Fruit fly (Drosophila melanogaster) whole organism, embryonic: ENCODE measurements around the gene Sfp26Ad.

Experiments used
- Adf1 ChIP-seq: fragments of 200-800 bp; sonication (Bioruptor generic); IDR thresholded peaks from 2 replicates; pipeline ENCODE4 v1.3.6; 2022; ENCODE audit warnings: missing biosample characterization, missing genetic modification characterization
- CG10654 ChIP-seq: fragments of 200-800 bp; sonication (Bioruptor generic); optimal IDR thresholded peaks from 2 replicates; lab custom pipeline; 2016; ENCODE audit warnings: missing biosample characterization, missing genetic modification characterization
- CG10959 ChIP-seq: fragments of 200-800 bp; sonication (Bioruptor generic); IDR thresholded peaks from 2 replicates; pipeline ENCODE4 v1.3.6; 2022; ENCODE audit warnings: missing biosample characterization, missing genetic modification characterization
- CG11723 ChIP-seq: fragments of 200-800 bp; sonication (Bioruptor generic); optimal IDR thresholded peaks from 2 replicates; lab custom pipeline; 2017; ENCODE audit warnings: missing biosample characterization, mild to moderate bottlenecking, missing genetic modification characterization
- CG15479 ChIP-seq: fragments of 200-800 bp; sonication (Bioruptor generic); optimal IDR thresholded peaks from 3 replicates; lab custom pipeline; 2019; ENCODE audit warnings: missing biosample characterization, mild to moderate bottlenecking, missing genetic modification characterization, moderate library complexity
- CG15601 ChIP-seq: fragments of 200-800 bp; sonication (Bioruptor generic); optimal IDR thresholded peaks from 3 replicates; lab custom pipeline; 2019; ENCODE audit warnings: missing biosample characterization, mild to moderate bottlenecking, missing genetic modification characterization, moderate library complexity
- CG17612 ChIP-seq: fragments of 200-800 bp; sonication (Bioruptor generic); IDR thresholded peaks from 2 replicates; pipeline ENCODE4 v1.3.6; 2022; ENCODE audit warnings: missing biosample characterization, missing genetic modification characterization
- CG18476 ChIP-seq: fragments of 200-800 bp; sonication (Bioruptor generic); optimal IDR thresholded peaks from 2 replicates; lab custom pipeline; 2016; ENCODE audit warnings: missing biosample characterization, mild to moderate bottlenecking, missing genetic modification characterization
- CG18764 ChIP-seq: fragments of 200-800 bp; sonication (Bioruptor generic); optimal IDR thresholded peaks from 3 replicates; lab custom pipeline; 2016; ENCODE audit warnings: missing biosample characterization, missing genetic modification characterization
- CG32772 ChIP-seq: fragments of 200-800 bp; sonication (Bioruptor generic); IDR thresholded peaks from 2 replicates; pipeline ENCODE4 v1.3.6; 2022; ENCODE audit warnings: missing biosample characterization, missing genetic modification characterization
- CG4730 ChIP-seq: fragments of 200-800 bp; sonication (Bioruptor generic); IDR thresholded peaks from 2 replicates; pipeline ENCODE4 v1.3.6; 2022; ENCODE audit warnings: missing biosample characterization, missing genetic modification characterization
- CG6654 ChIP-seq: fragments of 200-800 bp; sonication (Bioruptor generic); optimal IDR thresholded peaks from 2 replicates; lab custom pipeline; 2017; ENCODE audit warnings: missing biosample characterization, mild to moderate bottlenecking, missing genetic modification characterization
- CG6689 ChIP-seq: fragments of 200-800 bp; sonication (Bioruptor generic); IDR thresholded peaks from 2 replicates; pipeline ENCODE4 v1.3.6; 2022; ENCODE audit warnings: missing biosample characterization, missing genetic modification characterization
- CG6813 ChIP-seq: fragments of 200-800 bp; sonication (Bioruptor generic); optimal IDR thresholded peaks from 2 replicates; lab custom pipeline; 2017; ENCODE audit warnings: missing biosample characterization, missing genetic modification characterization, mild to moderate bottlenecking, moderate library complexity, missing genetic modification reagents
- CG6854 ChIP-seq: fragments of 200-800 bp; sonication (Bioruptor generic); optimal IDR thresholded peaks from 3 replicates; lab custom pipeline; 2017; ENCODE audit warnings: missing biosample characterization, mild to moderate bottlenecking, missing genetic modification characterization
- CG8089 ChIP-seq: fragments of 200-800 bp; sonication (Bioruptor generic); optimal IDR thresholded peaks from 3 replicates; lab custom pipeline; 2016; ENCODE audit warnings: missing biosample characterization, missing genetic modification characterization
- Dp ChIP-seq: fragments of 200-800 bp; sonication (Bioruptor generic); optimal IDR thresholded peaks from 2 replicates; lab custom pipeline; 2018; ENCODE audit warnings: missing biosample characterization, mild to moderate bottlenecking, missing genetic modification characterization, moderate library complexity
- E2f2 ChIP-seq: fragments of 200-800 bp; sonication (Bioruptor generic); IDR thresholded peaks from 2 replicates; pipeline ENCODE4 v1.3.6; 2022; ENCODE audit warnings: missing biosample characterization, missing genetic modification characterization
- Fer3 ChIP-seq: fragments of 200-800 bp; sonication (Bioruptor generic); optimal IDR thresholded peaks from 2 replicates; lab custom pipeline; 2018; ENCODE audit warnings: missing biosample characterization, mild to moderate bottlenecking, missing genetic modification characterization, moderate library complexity
- H15 ChIP-seq: fragments of 200-800 bp; sonication (Bioruptor generic); IDR thresholded peaks from 3 replicates; pipeline ENCODE4 v1.3.6; 2022; ENCODE audit warnings: missing biosample characterization, missing genetic modification characterization
- Hr51 ChIP-seq, 2 experiments: fragments of 200-800 bp; sonication (Bioruptor generic); optimal IDR thresholded peaks; 2 replicates in 1 of 2; 3 replicates in 1 of 2; lab custom pipeline; 2016 to 2018; ENCODE audit warnings: missing biosample characterization in 2 of 2, missing genetic modification characterization in 2 of 2, mild to moderate bottlenecking in 1 of 2, moderate library complexity in 1 of 2
- Lhr ChIP-seq: fragments of 200-800 bp; sonication (Bioruptor generic); optimal IDR thresholded peaks from 3 replicates; lab custom pipeline; 2017; ENCODE audit warnings: mild to moderate bottlenecking, missing biosample characterization, missing genetic modification reagents, missing genetic modification characterization
- MTF-1 ChIP-seq: fragments of 200-800 bp; sonication (Bioruptor generic); optimal IDR thresholded peaks from 2 replicates; lab custom pipeline; 2018; ENCODE audit warnings: missing biosample characterization, mild to moderate bottlenecking, missing genetic modification characterization, borderline replicate concordance
- Med ChIP-seq: fragments of 200-800 bp; sonication (Bioruptor generic); peaks from one replicate; lab custom pipeline; 2016; ENCODE audit warnings: missing biosample characterization, missing genetic modification characterization, mild to moderate bottlenecking, inconsistent platforms, moderate library complexity
- Mrtf ChIP-seq: fragments of 200-800 bp; sonication (Bioruptor generic); IDR thresholded peaks from 3 replicates; pipeline ENCODE4 v1.3.6; 2022; ENCODE audit warnings: missing biosample characterization, missing genetic modification characterization
- Pdp1 ChIP-seq, 2 experiments: fragments of 200-800 bp; sonication (Bioruptor generic); optimal IDR thresholded peaks; 3 replicates each; lab custom pipeline; 2016; ENCODE audit warnings: missing biosample characterization in 2 of 2, missing genetic modification characterization in 2 of 2, mild to moderate bottlenecking in 1 of 2, moderate library complexity in 1 of 2
- Xbp1 ChIP-seq: fragments of 200-800 bp; sonication (Bioruptor generic); optimal IDR thresholded peaks from 3 replicates; lab custom pipeline; 2016; ENCODE audit warnings: missing biosample characterization, mild to moderate bottlenecking, missing genetic modification characterization
- chinmo ChIP-seq: fragments of 200-800 bp; sonication (Bioruptor generic); IDR thresholded peaks from 4 replicates; pipeline ENCODE4 v1.3.6; 2022; ENCODE audit warnings: missing biosample characterization, missing genetic modification characterization; ENCODE audit not compliant: partially characterized antibody
- danr ChIP-seq: fragments of 200-800 bp; sonication (Bioruptor generic); IDR thresholded peaks from 2 replicates; pipeline ENCODE4 v1.3.6; 2022; ENCODE audit warnings: missing biosample characterization, missing genetic modification characterization
- en ChIP-seq: fragments of 200-800 bp; sonication (Bioruptor generic); optimal IDR thresholded peaks from 2 replicates; lab custom pipeline; 2016; ENCODE audit warnings: missing biosample characterization, missing genetic modification characterization
- ewg ChIP-seq: fragments of 200-800 bp; sonication (Bioruptor generic); optimal IDR thresholded peaks from 3 replicates; lab custom pipeline; 2017; ENCODE audit warnings: mild to moderate bottlenecking, missing biosample characterization, missing genetic modification reagents, missing genetic modification characterization
- exex ChIP-seq: fragments of 200-800 bp; sonication (Bioruptor generic); optimal IDR thresholded peaks from 4 replicates; lab custom pipeline; 2018; ENCODE audit warnings: missing biosample characterization, mild to moderate bottlenecking, missing genetic modification characterization, moderate library complexity
- gsb-n ChIP-seq: fragments of 200-800 bp; sonication (Bioruptor generic); optimal IDR thresholded peaks from 3 replicates; lab custom pipeline; 2018; ENCODE audit warnings: missing biosample characterization, mild to moderate bottlenecking, missing genetic modification characterization
- nmo ChIP-seq: fragments of 200-800 bp; sonication (Bioruptor generic); optimal IDR thresholded peaks from 2 replicates; lab custom pipeline; 2018; ENCODE audit warnings: missing biosample characterization, mild to moderate bottlenecking, missing genetic modification characterization, moderate library complexity
- pzg ChIP-seq: fragments of 200-800 bp; sonication (Bioruptor generic); optimal IDR thresholded peaks from 3 replicates; lab custom pipeline; 2018; ENCODE audit warnings: missing biosample characterization, mild to moderate bottlenecking, missing genetic modification characterization, moderate library complexity
- ro ChIP-seq: fragments of 200-800 bp; sonication (Bioruptor generic); IDR thresholded peaks from 2 replicates; pipeline ENCODE4 v1.3.6; 2022; ENCODE audit warnings: missing biosample characterization, missing genetic modification characterization
- scrt ChIP-seq: fragments of 200-800 bp; sonication (Bioruptor generic); optimal IDR thresholded peaks from 2 replicates; lab custom pipeline; 2018; ENCODE audit warnings: missing biosample characterization, mild to moderate bottlenecking, missing genetic modification characterization, moderate library complexity
- sima ChIP-seq: fragments of 200-800 bp; sonication (Bioruptor generic); optimal IDR thresholded peaks from 2 replicates; lab custom pipeline; 2016; ENCODE audit warnings: missing biosample characterization, missing genetic modification characterization
- tgo ChIP-seq: fragments of 200-800 bp; sonication (Bioruptor generic); IDR thresholded peaks from 3 replicates; pipeline ENCODE4 v1.3.6; 2022; ENCODE audit warnings: missing biosample characterization, missing genetic modification characterization
- vnd ChIP-seq: fragments of 200-800 bp; sonication (Bioruptor generic); IDR thresholded peaks from 3 replicates; pipeline ENCODE4 v1.3.6; 2022; ENCODE audit warnings: missing biosample characterization, missing genetic modification characterization; ENCODE audit not compliant: partially characterized antibody

Sfp26Ad gene

DNA sequence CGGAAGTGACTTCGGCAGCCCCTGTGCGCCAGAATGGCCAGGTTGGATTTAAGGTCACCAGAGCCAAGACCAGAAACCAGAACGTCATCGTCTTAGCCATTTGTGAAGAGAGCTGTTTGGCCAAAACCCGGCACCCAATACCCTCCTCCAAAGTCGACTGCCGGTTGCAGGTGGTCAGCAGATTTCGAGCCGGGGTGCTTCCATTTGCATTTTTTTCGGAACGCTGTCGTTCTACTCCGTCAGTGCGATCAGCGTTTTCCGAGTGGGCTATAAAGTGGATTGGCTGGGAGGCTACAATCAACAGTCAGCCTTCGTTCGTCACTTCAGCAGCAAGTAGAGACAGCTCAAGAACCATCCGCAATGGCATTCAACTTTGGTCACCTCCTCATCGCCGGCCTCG is 13.6 kb upstream of the Sfp26Ad start, which contains the start of the genes CG13998 and Vm26Ab:
Gene CG13998, minus strand, starts transcription at position 114 of the 400 bp plus-strand sequence.
Gene Vm26Ab, plus strand, starts transcription at position 299 of the 400 bp plus-strand sequence.
- TF ChIP-seq MTF-1 (GFP tag; lab: Kevin White, UChicago) (no peak), CG10959 (GFP tag; lab: Robert Waterston, UW) (no peak), Xbp1 (GFP tag; lab: Kevin White, UChicago) (no peak), Adf1 (GFP tag; lab: Robert Waterston, UW) (no peak), Med (GFP tag; lab: Kevin White, UChicago) (peak; percentile 26), vnd (GFP tag; lab: Robert Waterston, UW) (no peak), CG6813 (GFP tag; lab: Kevin White, UChicago) (no peak), Mrtf (GFP tag; lab: Robert Waterston, UW) (0 out of 3 replicates have a peak, but pooled peaks have one; percentile 9), scrt (no peak), ro (GFP tag; lab: Robert Waterston, UW) (no peak)

DNA sequence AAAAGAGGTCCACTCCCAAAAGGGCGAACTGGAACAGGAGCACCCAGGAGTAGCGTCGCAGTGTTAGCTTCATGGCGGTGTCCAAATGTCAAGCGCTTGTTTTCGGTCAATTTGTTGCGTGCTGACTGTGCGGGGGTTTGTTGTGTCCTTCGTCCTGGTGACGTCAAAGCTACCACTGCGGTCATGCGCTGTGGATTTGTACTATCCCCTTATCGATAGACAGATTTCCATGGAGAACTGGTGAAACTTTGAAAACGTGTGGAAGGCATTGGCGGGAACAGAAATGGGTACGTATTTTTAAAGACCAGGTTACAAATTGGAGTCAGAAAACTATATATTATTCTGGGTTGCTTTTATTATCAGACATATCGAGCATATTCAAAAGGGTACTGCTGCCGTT is 13.0 kb upstream of the Sfp26Ad start, which contains the start of gene CG13999:
Gene CG13999, minus strand, starts transcription at position 314 of the 400 bp plus-strand sequence.
- TF ChIP-seq Lhr (GFP tag; lab: Kevin White, UChicago) = no peak
- no peak for TF ChIP-seq CG15479
- TF ChIP-seq CG10654 = no peak
- no peak for TF ChIP-seq CG8089 (GFP tag; lab: Kevin White, UChicago)
- TF ChIP-seq danr (GFP tag; lab: Robert Waterston, UW) = no peak
- TF ChIP-seq CG15601 = no peak
- peak; percentile 2 for TF ChIP-seq pzg (GFP tag; lab: Kevin White, UChicago)
- no peak for TF ChIP-seq CG6689 (GFP tag; lab: Robert Waterston, UW)
- TF ChIP-seq E2f2 (GFP tag; lab: Robert Waterston, UW) = peak; percentile 44; the same call in 1 of the 2 replicates
- TF ChIP-seq H15 (GFP tag; lab: Robert Waterston, UW) = no peak
- TF ChIP-seq chinmo (GFP tag; lab: Robert Waterston, UW) = no peak
- no peak for TF ChIP-seq Fer3 (tag; lab: Kevin White, UChicago)
- no peak for TF ChIP-seq CG17612
- no peak for TF ChIP-seq CG32772 (GFP tag; lab: Robert Waterston, UW)
- no peak for TF ChIP-seq exex (tag; lab: Kevin White, UChicago)
- no peak for TF ChIP-seq CG11723 (GFP tag; lab: Kevin White, UChicago)
- no peak for TF ChIP-seq tgo
- peak; percentile 91 for TF ChIP-seq ewg (GFP tag; lab: Kevin White, UChicago)
- no peak for TF ChIP-seq CG18476 (GFP tag; lab: Kevin White, UChicago)
- TF ChIP-seq CG6654 = no peak
- no peak for TF ChIP-seq CG18764 (GFP tag; lab: Kevin White, UChicago)
- TF ChIP-seq sima (GFP tag; lab: Kevin White, UChicago) = no peak
- no peak for TF ChIP-seq Pdp1 (GFP tag; optimal IDR thresholded peaks at IDR 0.05; lab: Kevin White, UChicago)
- TF ChIP-seq Dp (GFP tag; lab: Kevin White, UChicago) = peak; percentile 30
- no peak for TF ChIP-seq en (GFP tag; lab: Kevin White, UChicago)
- TF ChIP-seq Hr51 (GFP tag; optimal IDR thresholded peaks at IDR 0.05; lab: Kevin White, UChicago) = no peak
- TF ChIP-seq CG6854 (GFP tag; lab: Kevin White, UChicago) = no peak
- no peak for TF ChIP-seq nmo (GFP tag; lab: Kevin White, UChicago)
- TF ChIP-seq CG4730 (GFP tag; lab: Robert Waterston, UW) = no peak
- TF ChIP-seq gsb-n (tag; lab: Kevin White, UChicago) = no peak
- peak; percentile 21 for TF ChIP-seq Med (GFP tag; lab: Kevin White, UChicago)
